Fruit fly (Drosophila melanogaster): ENCODE measurements around the gene X11Lbeta.

X11Lbeta gene

dm6 chrX:10620144-10621005 is 7.2 kb upstream of the X11Lbeta start, which contains the start of gene CG43347 (continued):
- TF ChIP-seq Atf6 (GFP tag; IDR thresholded peaks at IDR 0.05) = peak; percentile 61; the same call in 1 of the 2 replicates
- TF ChIP-seq gem (tag; optimal IDR thresholded peaks at IDR 0.05) = peak; percentile 83
- TF ChIP-seq CG13296 (GFP tag; optimal IDR thresholded peaks at IDR 0.05) = peak; percentile 76
- TF ChIP-seq lilli (GFP tag; optimal IDR thresholded peaks at IDR 0.05) = peak; percentile 59
- no peak for TF ChIP-seq Optix (GFP tag; IDR thresholded peaks at IDR 0.05)
- no peak for TF ChIP-seq fu2 (GFP tag; optimal IDR thresholded peaks at IDR 0.05)
- peak; percentile 80 for TF ChIP-seq grau (tag; optimal IDR thresholded peaks at IDR 0.05)
- peak; percentile 53 for TF ChIP-seq az2 (GFP tag; optimal IDR thresholded peaks at IDR 0.05)
- peak; percentile 70 for TF ChIP-seq odd (GFP tag; optimal IDR thresholded peaks at IDR 0.05)
- TF ChIP-seq CG33213 (GFP tag; optimal IDR thresholded peaks at IDR 0.05) = no peak
- peak; percentile 45 for TF ChIP-seq CG11723 (GFP tag; optimal IDR thresholded peaks at IDR 0.05)
- no peak for TF ChIP-seq hth (optimal IDR thresholded peaks at IDR 0.05)
- peak; percentile 92 for TF ChIP-seq Adf1 (GFP tag; IDR thresholded peaks at IDR 0.05)
- peak; percentile 59; the same call in 2 of the 3 replicates for TF ChIP-seq Dbx (GFP tag; IDR thresholded peaks at IDR 0.05)
- no peak for TF ChIP-seq CG8089 (GFP tag; optimal IDR thresholded peaks at IDR 0.05)
- no peak for TF ChIP-seq pan (optimal IDR thresholded peaks at IDR 0.05)
- TF ChIP-seq pan (GFP tag; optimal IDR thresholded peaks at IDR 0.05 in 1 of 2, IDR thresholded peaks at IDR 0.05 in 1 of 2) = peak in 1 of 2 experiments; percentile 70
- TF ChIP-seq CG16779 (GFP tag; IDR thresholded peaks at IDR 0.05) = no peak
- no peak for TF ChIP-seq hb (GFP tag; IDR thresholded peaks at IDR 0.05; ENCODE audit: partially characterized antibody)
- TF ChIP-seq Hand (GFP tag; optimal IDR thresholded peaks at IDR 0.05) = peak; percentile 80
- TF ChIP-seq CG6654 (GFP tag; optimal IDR thresholded peaks at IDR 0.05) = no peak
- TF ChIP-seq vnd (GFP tag; IDR thresholded peaks at IDR 0.05; ENCODE audit: partially characterized antibody) = no peak
- peak; percentile 52 for TF ChIP-seq HLH3B (GFP tag; IDR thresholded peaks at IDR 0.05)
- TF ChIP-seq CG2120 (GFP tag; optimal IDR thresholded peaks at IDR 0.05) = peak; percentile 76
- TF ChIP-seq TFAM (GFP tag; optimal IDR thresholded peaks at IDR 0.05) = no peak
- peak; percentile 25 for TF ChIP-seq bab2 (GFP tag; optimal IDR thresholded peaks at IDR 0.05)
- no peak for TF ChIP-seq rib (GFP tag; IDR thresholded peaks at IDR 0.05)
- peak; percentile 59 for TF ChIP-seq E2f1 (GFP tag; IDR thresholded peaks at IDR 0.05)
- no peak for TF ChIP-seq B-H1 (GFP tag; IDR thresholded peaks at IDR 0.05)
- TF ChIP-seq CG12659 (GFP tag; optimal IDR thresholded peaks at IDR 0.05) = peak; percentile 66
- no peak for TF ChIP-seq CG4617 (GFP tag; optimal IDR thresholded peaks at IDR 0.05; ENCODE audit: borderline replicate concordance)
- TF ChIP-seq CG10209 (GFP tag; optimal IDR thresholded peaks at IDR 0.05) = peak; percentile 70
- TF ChIP-seq CG16863 (GFP tag; optimal IDR thresholded peaks at IDR 0.05) = no peak
- no peak for TF ChIP-seq Lpt (GFP tag; optimal IDR thresholded peaks at IDR 0.05)
- no peak for TF ChIP-seq MTF-1 (GFP tag; optimal IDR thresholded peaks at IDR 0.05; ENCODE audit: borderline replicate concordance)
- TF ChIP-seq CG11695 (GFP tag; IDR thresholded peaks at IDR 0.05) = peak; percentile 39; the same call in 1 of the 3 replicates
- peak; percentile 59 for TF ChIP-seq gsb-n (tag; optimal IDR thresholded peaks at IDR 0.05)
- TF ChIP-seq CG6854 (GFP tag; optimal IDR thresholded peaks at IDR 0.05) = peak; percentile 74
- no peak for TF ChIP-seq CG3838 (GFP tag; optimal IDR thresholded peaks at IDR 0.05)
- peak in 1 of 2 experiments; percentile 81 for TF ChIP-seq Hr51 (GFP tag; optimal IDR thresholded peaks at IDR 0.05)
- TF ChIP-seq org-1 (GFP tag; optimal IDR thresholded peaks at IDR 0.05) = peak; percentile 69
- TF ChIP-seq mam (GFP tag; optimal IDR thresholded peaks at IDR 0.05) = peak; percentile 10
- peak; percentile 63 for TF ChIP-seq CG17385 (GFP tag; optimal IDR thresholded peaks at IDR 0.05)
- peak in 1 of 3 experiments; percentile 42 for TF ChIP-seq lola (GFP tag; optimal IDR thresholded peaks at IDR 0.05)
- TF ChIP-seq fd64A (GFP tag; optimal IDR thresholded peaks at IDR 0.05) = no peak
- TF ChIP-seq Nf-YC (tag; optimal IDR thresholded peaks at IDR 0.05) = peak; percentile 60
- peak; percentile 41 for TF ChIP-seq CG3407 (GFP tag; optimal IDR thresholded peaks at IDR 0.05)
- peak; percentile 70 for TF ChIP-seq phol (tag; optimal IDR thresholded peaks at IDR 0.05)
- peak; percentile 42 for TF ChIP-seq CG1233 (GFP tag; optimal IDR thresholded peaks at IDR 0.05)
